Fruit fly (Drosophila melanogaster) whole organism, embryonic: ENCODE measurements around the gene CG33510.
A peak's percentile ranks its signal among the peaks of the same experiment; 100 is the strongest.

Experiments
- Abd-B ChIP-seq: fragments of 200-800 bp; sonication (Bioruptor generic); optimal IDR thresholded peaks from 2 replicates; lab custom pipeline; 2018; ENCODE audit warnings: missing biosample characterization, mild to moderate bottlenecking, missing genetic modification characterization, moderate library complexity
- BEAF-32 ChIP-seq: fragments of 200-800 bp; sonication (Bioruptor generic); optimal IDR thresholded peaks from 3 replicates; lab custom pipeline; 2017; ENCODE audit warnings: missing biosample characterization, missing genetic modification characterization, mild to moderate bottlenecking, moderate library complexity, missing genetic modification reagents
- Bdp1 ChIP-seq: fragments of 200-800 bp; sonication (Bioruptor generic); optimal IDR thresholded peaks from 3 replicates; lab custom pipeline; 2016; ENCODE audit warnings: missing biosample characterization, missing genetic modification characterization
- CG10543 ChIP-seq: fragments of 200-800 bp; sonication (Bioruptor generic); optimal IDR thresholded peaks from 3 replicates; lab custom pipeline; 2017; ENCODE audit warnings: missing biosample characterization, mild to moderate bottlenecking, missing genetic modification characterization, moderate library complexity
- CG11723 ChIP-seq: fragments of 200-800 bp; sonication (Bioruptor generic); optimal IDR thresholded peaks from 2 replicates; lab custom pipeline; 2017; ENCODE audit warnings: missing biosample characterization, mild to moderate bottlenecking, missing genetic modification characterization
- CG12219 ChIP-seq: fragments of 200-800 bp; sonication (Bioruptor generic); optimal IDR thresholded peaks from 3 replicates; lab custom pipeline; 2018; ENCODE audit warnings: missing biosample characterization, mild to moderate bottlenecking, missing genetic modification characterization
- CG12236 ChIP-seq: fragments of 200-800 bp; sonication (Bioruptor generic); optimal IDR thresholded peaks from 2 replicates; lab custom pipeline; 2016; ENCODE audit warnings: missing biosample characterization, missing genetic modification characterization
- CG12659 ChIP-seq: fragments of 200-800 bp; sonication (Bioruptor generic); optimal IDR thresholded peaks from 3 replicates; lab custom pipeline; 2017; ENCODE audit warnings: mild to moderate bottlenecking, missing biosample characterization, missing genetic modification reagents, missing genetic modification characterization
- CG1647 ChIP-seq: fragments of 200-800 bp; sonication (Bioruptor generic); optimal IDR thresholded peaks from 3 replicates; lab custom pipeline; 2016; ENCODE audit warnings: missing biosample characterization, missing genetic modification characterization
- CG16813 ChIP-seq: fragments of 200-800 bp; sonication (Bioruptor generic); IDR thresholded peaks from 3 replicates; pipeline ENCODE4 v1.3.6; 2022; ENCODE audit warnings: missing biosample characterization, missing genetic modification characterization; ENCODE audit not compliant: partially characterized antibody
- CG17328 ChIP-seq: fragments of 200-800 bp; sonication (Bioruptor generic); IDR thresholded peaks from 2 replicates; pipeline ENCODE4 v1.3.6; 2022; ENCODE audit warnings: missing biosample characterization, missing genetic modification characterization
- CG18262 ChIP-seq: fragments of 200-800 bp; optimal IDR thresholded peaks from 3 replicates; lab custom pipeline; 2019; ENCODE audit warnings: missing biosample characterization, mild to moderate bottlenecking, missing genetic modification characterization, moderate library complexity
- CG2116 ChIP-seq: fragments of 200-800 bp; sonication (Bioruptor generic); optimal IDR thresholded peaks from 3 replicates; lab custom pipeline; 2018; ENCODE audit warnings: missing biosample characterization, mild to moderate bottlenecking, missing genetic modification characterization
- CG31441 ChIP-seq: fragments of 200-800 bp; sonication (Bioruptor generic); IDR thresholded peaks from 2 replicates; pipeline ENCODE4 v1.3.6; 2022; ENCODE audit warnings: missing biosample characterization, missing genetic modification characterization
- CG32532 ChIP-seq: fragments of 200-800 bp; sonication (Bioruptor generic); IDR thresholded peaks from 2 replicates; pipeline ENCODE4 v1.3.6; 2022; ENCODE audit warnings: missing biosample characterization, missing genetic modification characterization
- CG4424 ChIP-seq: fragments of 200-800 bp; sonication (Bioruptor generic); optimal IDR thresholded peaks from 3 replicates; lab custom pipeline; 2016; ENCODE audit warnings: missing biosample characterization, missing genetic modification characterization
- CG4617 ChIP-seq: fragments of 200-800 bp; sonication (Bioruptor generic); optimal IDR thresholded peaks from 3 replicates; lab custom pipeline; 2016; ENCODE audit warnings: missing biosample characterization, missing genetic modification characterization, borderline replicate concordance
- CG4707 ChIP-seq: fragments of 200-800 bp; sonication (Bioruptor generic); optimal IDR thresholded peaks from 2 replicates; lab custom pipeline; 2018; ENCODE audit warnings: missing biosample characterization, mild to moderate bottlenecking, missing genetic modification characterization, moderate library complexity
- CG6175 ChIP-seq: fragments of 200-800 bp; sonication (Bioruptor generic); IDR thresholded peaks from 3 replicates; pipeline ENCODE4 v1.3.6; 2022; ENCODE audit warnings: missing biosample characterization, missing genetic modification characterization
- CG8388 ChIP-seq: fragments of 200-800 bp; sonication (Bioruptor generic); optimal IDR thresholded peaks from 2 replicates; lab custom pipeline; 2019; ENCODE audit warnings: missing biosample characterization, mild to moderate bottlenecking, missing genetic modification characterization, moderate library complexity
- CG9727 ChIP-seq: fragments of 200-800 bp; sonication (Bioruptor generic); optimal IDR thresholded peaks from 3 replicates; lab custom pipeline; 2017; ENCODE audit warnings: missing biosample characterization, mild to moderate bottlenecking, missing genetic modification characterization
- Drgx ChIP-seq: fragments of 200-800 bp; sonication (Bioruptor generic); IDR thresholded peaks from 2 replicates; pipeline ENCODE4 v1.3.6; 2022; ENCODE audit warnings: missing biosample characterization, missing genetic modification characterization
- Ets97D ChIP-seq: fragments of 200-800 bp; sonication (Bioruptor generic); optimal IDR thresholded peaks from 3 replicates; lab custom pipeline; 2016; ENCODE audit warnings: missing biosample characterization, missing genetic modification characterization
- Gug ChIP-seq: fragments of 200-800 bp; sonication (Bioruptor generic); IDR thresholded peaks from 4 replicates; pipeline ENCODE4 v1.3.6; 2022; ENCODE audit warnings: missing biosample characterization, missing genetic modification characterization
- HmgZ ChIP-seq: fragments of 200-800 bp; sonication (Bioruptor generic); optimal IDR thresholded peaks from 2 replicates; lab custom pipeline; 2018; ENCODE audit warnings: missing biosample characterization, mild to moderate bottlenecking, missing genetic modification characterization
- Kr ChIP-seq: fragments of 200-800 bp; sonication (Bioruptor generic); optimal IDR thresholded peaks from 2 replicates; lab custom pipeline; 2017; ENCODE audit warnings: missing biosample characterization, mild to moderate bottlenecking, missing genetic modification characterization
- NC2β ChIP-seq: fragments of 200-800 bp; sonication (Bioruptor generic); optimal IDR thresholded peaks from 2 replicates; lab custom pipeline; 2016; ENCODE audit warnings: missing biosample characterization, missing genetic modification characterization
- NFAT ChIP-seq: fragments of 200-800 bp; sonication (Bioruptor generic); IDR thresholded peaks from 2 replicates; pipeline ENCODE4 v1.3.6; 2022; ENCODE audit warnings: missing biosample characterization, missing genetic modification characterization
- NfI ChIP-seq: fragments of 200-800 bp; sonication (Bioruptor generic); optimal IDR thresholded peaks from 3 replicates; lab custom pipeline; 2018; ENCODE audit warnings: missing biosample characterization, mild to moderate bottlenecking, missing genetic modification characterization, moderate library complexity
- Ssrp ChIP-seq: fragments of 200-800 bp; sonication (Bioruptor generic); optimal IDR thresholded peaks from 2 replicates; lab custom pipeline; 2018; ENCODE audit warnings: missing biosample characterization, mild to moderate bottlenecking, missing genetic modification characterization, moderate library complexity
- Vsx1 ChIP-seq: fragments of 200-800 bp; sonication (Bioruptor generic); optimal IDR thresholded peaks from 2 replicates; lab custom pipeline; 2017; ENCODE audit warnings: missing biosample characterization, mild to moderate bottlenecking, missing genetic modification characterization, missing genetic modification reagents
- Xrp1 ChIP-seq: fragments of 200-800 bp; sonication (Bioruptor generic); IDR thresholded peaks from 2 replicates; pipeline ENCODE4 v1.3.6; 2022; ENCODE audit warnings: missing biosample characterization, missing genetic modification characterization
- bsh ChIP-seq, 2 experiments: fragments of 200-800 bp; sonication (Bioruptor generic); optimal IDR thresholded peaks; 2 replicates each; lab custom pipeline; 2017 to 2018; ENCODE audit warnings: mild to moderate bottlenecking in 2 of 2, missing biosample characterization in 2 of 2, missing genetic modification characterization in 2 of 2, moderate library complexity in 1 of 2
- chinmo ChIP-seq: fragments of 200-800 bp; sonication (Bioruptor generic); IDR thresholded peaks from 4 replicates; pipeline ENCODE4 v1.3.6; 2022; ENCODE audit warnings: missing biosample characterization, missing genetic modification characterization; ENCODE audit not compliant: partially characterized antibody
- ci ChIP-seq: fragments of 200-800 bp; sonication (Bioruptor generic); IDR thresholded peaks from 3 replicates; pipeline ENCODE4 v1.3.6; 2022; ENCODE audit warnings: missing biosample characterization, missing genetic modification characterization
- dmrt99B ChIP-seq: fragments of 200-800 bp; sonication (Bioruptor generic); optimal IDR thresholded peaks from 2 replicates; lab custom pipeline; 2018; ENCODE audit warnings: missing biosample characterization, mild to moderate bottlenecking, missing genetic modification characterization, moderate library complexity
- ems ChIP-seq: fragments of 200-800 bp; sonication (Bioruptor generic); optimal IDR thresholded peaks from 3 replicates; lab custom pipeline; 2016; ENCODE audit warnings: missing biosample characterization, missing genetic modification characterization
- gem ChIP-seq: fragments of 200-800 bp; sonication (Bioruptor generic); optimal IDR thresholded peaks from 2 replicates; lab custom pipeline; 2019; ENCODE audit warnings: missing biosample characterization, mild to moderate bottlenecking, missing genetic modification characterization, moderate library complexity
- gfzf ChIP-seq: fragments of 200-800 bp; sonication (Bioruptor generic); optimal IDR thresholded peaks from 2 replicates; lab custom pipeline; 2016; ENCODE audit warnings: missing biosample characterization, mild to moderate bottlenecking, missing genetic modification characterization, moderate library complexity
- h ChIP-seq: fragments of >200 bp; optimal IDR thresholded peaks from 2 replicates; lab custom pipeline; 2017
- her ChIP-seq: fragments of 200-800 bp; sonication (Bioruptor generic); optimal IDR thresholded peaks from 2 replicates; lab custom pipeline; 2016; ENCODE audit warnings: missing biosample characterization, missing genetic modification characterization
- kni ChIP-seq: fragments of 200-800 bp; sonication (Bioruptor generic); optimal IDR thresholded peaks from 3 replicates; lab custom pipeline; 2017; ENCODE audit warnings: mild to moderate bottlenecking, missing biosample characterization, missing genetic modification reagents, missing genetic modification characterization
- odd ChIP-seq: fragments of 200-800 bp; sonication (Bioruptor generic); optimal IDR thresholded peaks from 2 replicates; lab custom pipeline; 2017; ENCODE audit warnings: missing biosample characterization, mild to moderate bottlenecking, missing genetic modification characterization
- pan ChIP-seq, 4 experiments: fragments of >200 bp in 3 of 4; fragments of 200-800 bp in 1 of 4; sonication (Bioruptor generic) in 1 of 4; optimal IDR thresholded peaks in 3 of 4; IDR thresholded peaks in 1 of 4; 2 replicates each; pipeline versions ENCODE4 v1.3.6 to Lab custom; 2017 to 2022; ENCODE audit warnings: missing biosample characterization in 2 of 4, missing genetic modification characterization in 2 of 4, mixed read lengths in 1 of 4
- pho ChIP-seq: fragments of 200-800 bp; sonication (Bioruptor generic); optimal IDR thresholded peaks from 2 replicates; lab custom pipeline; 2016; ENCODE audit warnings: missing biosample characterization, missing genetic modification characterization
- ranshi ChIP-seq: fragments of 200-800 bp; sonication (Bioruptor generic); IDR thresholded peaks from 2 replicates; pipeline ENCODE4 v1.3.6; 2022; ENCODE audit warnings: missing biosample characterization, missing genetic modification characterization
- sqz ChIP-seq: fragments of 200-800 bp; sonication (Bioruptor generic); optimal IDR thresholded peaks from 3 replicates; lab custom pipeline; 2018; ENCODE audit warnings: missing biosample characterization, mild to moderate bottlenecking, missing genetic modification characterization
- toy ChIP-seq: fragments of 200-800 bp; sonication (Bioruptor generic); IDR thresholded peaks from 2 replicates; pipeline ENCODE4 v1.3.6; 2022; ENCODE audit warnings: missing biosample characterization, missing genetic modification characterization
- zfh1 ChIP-seq: fragments of 200-800 bp; sonication (Bioruptor generic); IDR thresholded peaks from 3 replicates; pipeline ENCODE4 v1.3.6; 2022; ENCODE audit warnings: missing biosample characterization, missing genetic modification characterization

The CG33510 gene

DNA sequence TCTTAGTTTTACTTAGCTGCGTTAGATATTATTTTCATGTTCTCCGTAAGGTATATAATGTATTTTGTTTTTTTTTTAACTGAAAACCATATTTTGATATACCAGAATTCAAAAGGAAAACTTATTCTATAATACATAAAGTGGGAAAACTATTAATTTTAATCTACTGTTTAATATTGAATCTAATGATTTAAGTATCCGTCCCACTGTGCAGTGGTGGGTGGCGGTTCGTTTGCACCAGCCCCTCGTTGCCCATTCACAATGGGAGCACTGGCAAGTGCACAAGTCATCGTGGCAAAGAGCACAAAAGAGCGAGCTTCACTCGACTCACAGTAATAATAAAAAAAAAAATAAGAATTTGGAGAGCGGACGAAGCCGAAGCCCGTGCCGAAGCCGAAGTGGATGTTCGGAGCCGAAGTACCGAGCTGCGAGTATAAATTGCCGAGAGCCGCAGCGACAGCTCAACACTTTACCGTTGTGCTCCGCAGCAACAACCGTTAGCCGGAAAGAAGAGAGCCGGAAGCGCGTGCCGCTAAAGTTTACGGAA is 12.4 kb upstream of the CG33510 start, which contains the start of gene CG34136 (continued):
- TF ChIP-seq NC2β (GFP tag; lab: Kevin White, UChicago) (peak; percentile 1), Kr (GFP tag; lab: Kevin White, UChicago) (no peak), dmrt99B (peak; percentile 61), pho (no peak), gfzf (GFP tag; lab: Kevin White, UChicago) (no peak), CG9727 (peak; percentile 38), CG12219 (GFP tag; lab: Kevin White, UChicago) (no peak), ci (GFP tag; lab: Robert Waterston, UW) (peak; percentile 29; the same call in 1 of the 3 replicates), CG4707 (peak; percentile 73), CG12659 (GFP tag; lab: Kevin White, UChicago) (peak; percentile 38), sqz (GFP tag; lab: Kevin White, UChicago) (peak; percentile 87), CG31441 (GFP tag; lab: Robert Waterston, UW) (peak; percentile 75), CG11723 (GFP tag; lab: Kevin White, UChicago) (no peak), CG16813 (GFP tag; lab: Robert Waterston, UW) (no peak), zfh1 (no peak), CG32532 (GFP tag; lab: Robert Waterston, UW) (no peak; the same call in 1 of the 2 replicates), ems (GFP tag; lab: Kevin White, UChicago) (no peak), Ets97D (no peak), CG1647 (GFP tag; lab: Kevin White, UChicago) (no peak), Ssrp (tag; lab: Kevin White, UChicago) (peak; percentile 44), chinmo (GFP tag; lab: Robert Waterston, UW) (peak; percentile 91), CG17328 (GFP tag; lab: Robert Waterston, UW) (peak; percentile 41; the same call in 1 of the 2 replicates), CG4424 (peak; percentile 58), h (lab: Kevin White, UChicago) (no peak), BEAF-32 (no peak), CG6175 (GFP tag; lab: Robert Waterston, UW) (no peak), Bdp1 (no peak), her (GFP tag; lab: Kevin White, UChicago) (peak; percentile 9), bsh (GFP tag; optimal IDR thresholded peaks at IDR 0.05; lab: Kevin White, UChicago) (peak; percentile 45 to 75), CG4617 (GFP tag; lab: Kevin White, UChicago) (no peak), CG8388 (peak; percentile 15), Vsx1 (GFP tag; lab: Kevin White, UChicago) (no peak), Xrp1 (GFP tag; lab: Robert Waterston, UW) (peak; percentile 44; the same call in 1 of the 2 replicates), CG18262 (tag; lab: Kevin White, UChicago) (peak; percentile 55), odd (GFP tag; lab: Kevin White, UChicago) (peak; percentile 28), kni (GFP tag; lab: Kevin White, UChicago) (peak; percentile 46), toy (GFP tag; lab: Robert Waterston, UW) (no peak), pan (optimal IDR thresholded peaks at IDR 0.05; lab: Kevin White, UChicago) (no peak), pan (GFP tag; optimal IDR thresholded peaks at IDR 0.05 in 1 of 2, IDR thresholded peaks at IDR 0.05 in 1 of 2) (peak in 1 of 2 experiments; percentile 25), gem (tag; lab: Kevin White, UChicago) (peak; percentile 70), NfI (GFP tag; lab: Kevin White, UChicago) (peak; percentile 12), CG2116 (peak; percentile 8), HmgZ (tag; lab: Kevin White, UChicago) (no peak), CG12236 (GFP tag; lab: Kevin White, UChicago) (no peak), NFAT (GFP tag; lab: Robert Waterston, UW) (no peak), CG10543 (GFP tag; lab: Kevin White, UChicago) (peak; percentile 21), Abd-B (GFP tag; lab: Kevin White, UChicago) (peak; percentile 18), ranshi (GFP tag; lab: Robert Waterston, UW) (no peak), Gug (GFP tag; lab: Robert Waterston, UW) (no peak), Drgx (GFP tag; lab: Robert Waterston, UW) (peak; percentile 77)
